Fruit fly (Drosophila melanogaster): Measurements from ENCODE around the gene CG46521.
"Not testable (repeated sequence)": the region's sequence is repeated elsewhere in the genome, so short reads cannot be mapped to it uniquely, and the experiment has no call there.

DNA sequence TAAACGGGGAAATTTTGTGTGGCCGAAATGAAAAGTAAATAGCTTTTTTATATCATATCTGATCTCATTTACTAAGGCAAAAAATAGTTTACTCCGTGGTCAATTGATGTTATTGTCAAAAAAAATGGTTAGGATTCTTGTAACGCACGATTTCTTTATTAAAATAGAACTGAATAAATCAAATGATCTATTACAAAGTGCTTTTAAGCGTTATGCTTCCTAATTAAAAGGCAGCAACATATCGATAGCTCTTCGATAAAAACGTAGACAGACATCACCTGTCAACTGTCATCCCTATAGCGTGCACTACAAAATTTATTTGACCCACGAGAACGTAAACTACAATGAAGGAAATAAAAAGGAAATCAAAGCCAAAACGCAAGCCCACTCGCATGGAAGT is 5.1 kb upstream of the CG46521 start, which contains the start of gene CG46520:
- not testable (repeated sequence) for TF ChIP-seq CG5204 (GFP tag; optimal IDR thresholded peaks at IDR 0.05); CG7101 (tag; optimal IDR thresholded peaks at IDR 0.05); cnc (optimal IDR thresholded peaks at IDR 0.05); CG12768 (GFP tag; optimal IDR thresholded peaks at IDR 0.05); CG11617 (GFP tag; optimal IDR thresholded peaks at IDR 0.05); CG7045 (GFP tag; optimal IDR thresholded peaks at IDR 0.05); CG33017 (tag; optimal IDR thresholded peaks at IDR 0.05); bab1 (GFP tag; optimal IDR thresholded peaks at IDR 0.05); Clk (GFP tag; optimal IDR thresholded peaks at IDR 0.05); Hr96 (GFP tag; optimal IDR thresholded peaks at IDR 0.05); ovo (GFP tag; optimal IDR thresholded peaks at IDR 0.05); pad (GFP tag; optimal IDR thresholded peaks at IDR 0.05); CG1620 (GFP tag; optimal IDR thresholded peaks at IDR 0.05); kay (GFP tag; ENCODE audit: borderline replicate concordance)
